Fruit fly (Drosophila melanogaster): ENCODE measurements around the gene RhoGAP92B.

The RhoGAP92B gene

DNA sequence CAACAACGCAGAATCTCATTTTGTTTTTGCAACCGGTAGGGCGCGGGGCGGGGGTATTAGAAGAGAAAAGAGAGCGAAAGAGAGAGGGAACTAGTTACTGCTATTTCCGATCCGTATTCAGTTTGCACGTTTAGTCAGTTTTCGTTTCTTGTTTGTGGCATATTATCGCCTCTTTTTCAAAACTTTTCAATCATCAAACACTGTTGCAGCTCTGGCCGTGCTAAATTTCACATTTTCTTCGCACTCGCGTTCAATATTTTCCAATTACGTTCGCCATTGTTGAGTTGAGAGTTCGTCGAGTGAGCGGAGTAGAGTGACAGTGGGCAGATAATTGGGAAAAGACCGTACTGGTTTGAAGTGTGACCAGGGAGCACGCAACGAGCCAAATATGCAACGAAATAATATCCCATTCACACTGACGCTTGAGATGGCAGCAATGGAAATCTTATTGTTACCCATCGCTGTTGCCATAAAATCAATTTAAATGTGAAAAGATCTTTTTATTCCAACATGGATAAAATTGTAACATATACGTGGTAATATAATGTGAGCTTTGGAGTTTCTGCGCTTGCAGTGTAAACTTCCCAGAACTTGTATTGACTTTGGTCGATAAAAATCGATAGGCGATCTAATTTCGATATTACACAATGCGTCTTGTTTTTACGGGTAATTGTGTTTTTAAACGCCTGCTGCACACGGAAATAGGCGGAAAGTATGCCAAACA lies 43.8 kb upstream of the RhoGAP92B start, which contains the start of the genes Ire1 and Mrm2 (continued):
- peak; percentile 85 for TF ChIP-seq sisA (GFP tag; IDR thresholded peaks at IDR 0.05)
- peak; percentile 86 for TF ChIP-seq Bteb2 (GFP tag; optimal IDR thresholded peaks at IDR 0.05)
- TF ChIP-seq CG6654 (GFP tag; optimal IDR thresholded peaks at IDR 0.05) = peak; percentile 8
- TF ChIP-seq CG11398 (GFP tag; optimal IDR thresholded peaks at IDR 0.05) = peak; percentile 69
- peak; percentile 71 for TF ChIP-seq dmrt99B (tag; optimal IDR thresholded peaks at IDR 0.05)
- peak; percentile 55 for TF ChIP-seq CrebB (tag; optimal IDR thresholded peaks at IDR 0.05)
- TF ChIP-seq HLH3B (GFP tag; IDR thresholded peaks at IDR 0.05) = peak; percentile 72
- TF ChIP-seq CG17186 (GFP tag; optimal IDR thresholded peaks at IDR 0.05) = peak; percentile 88
- TF ChIP-seq CG18011 (GFP tag; optimal IDR thresholded peaks at IDR 0.05) = peak; percentile 44
- TF ChIP-seq dm (GFP tag; optimal IDR thresholded peaks at IDR 0.05) = peak; percentile 90
- peak; percentile 73 for TF ChIP-seq Dref (GFP tag; IDR thresholded peaks at IDR 0.05)
- no peak for TF ChIP-seq sima (GFP tag; optimal IDR thresholded peaks at IDR 0.05)
- no peak for TF ChIP-seq Hey (tag; optimal IDR thresholded peaks at IDR 0.05)
- TF ChIP-seq Lim3 (GFP tag; IDR thresholded peaks at IDR 0.05) = no peak
- peak; percentile 56 for TF ChIP-seq Six4 (GFP tag; optimal IDR thresholded peaks at IDR 0.05)
- no peak for TF ChIP-seq usp (GFP tag; optimal IDR thresholded peaks at IDR 0.05)
- TF ChIP-seq bab2 (GFP tag; optimal IDR thresholded peaks at IDR 0.05) = peak; percentile 92
- no peak for TF ChIP-seq ci (GFP tag; IDR thresholded peaks at IDR 0.05)
- TF ChIP-seq dimm (GFP tag; IDR thresholded peaks at IDR 0.05) = peak; percentile 27; the same call in 1 of the 2 replicates
- 0 out of 3 replicates have a peak, but pooled peaks have one; percentile 3 for TF ChIP-seq sr (GFP tag; IDR thresholded peaks at IDR 0.05)
- peak; percentile 80; the same call in 3 of the 4 replicates for TF ChIP-seq Dll (GFP tag; IDR thresholded peaks at IDR 0.05; ENCODE audit: partially characterized antibody)
- peak; percentile 96 for TF ChIP-seq Elba2 (GFP tag; optimal IDR thresholded peaks at IDR 0.05)
- no peak for TF ChIP-seq CG7745 (tag; optimal IDR thresholded peaks at IDR 0.05)
- peak; percentile 86 for TF ChIP-seq sob (GFP tag; IDR thresholded peaks at IDR 0.05)
- no peak for TF ChIP-seq CG5180 (GFP tag; optimal IDR thresholded peaks at IDR 0.05)
- TF ChIP-seq gsb (GFP tag; IDR thresholded peaks at IDR 0.05) = peak; percentile 64; the same call in 1 of the 2 replicates
- TF ChIP-seq CG3726 (GFP tag; IDR thresholded peaks at IDR 0.05) = 0 out of 3 replicates have a peak, but pooled peaks have one; percentile 58
- TF ChIP-seq Kr (GFP tag; optimal IDR thresholded peaks at IDR 0.05) = peak; percentile 1
- peak; percentile 80 for TF ChIP-seq Mrtf (GFP tag; IDR thresholded peaks at IDR 0.05)
- peak in 2 of 3 experiments; percentile 79 to 100 for TF ChIP-seq lola (GFP tag; optimal IDR thresholded peaks at IDR 0.05)
- TF ChIP-seq CG6689 (GFP tag; IDR thresholded peaks at IDR 0.05) = peak; percentile 81
- 0 out of 2 replicates have a peak, but pooled peaks have one; percentile 29 for TF ChIP-seq CkIIα-i1 (GFP tag; IDR thresholded peaks at IDR 0.05)
- TF ChIP-seq Bgb (GFP tag; IDR thresholded peaks at IDR 0.05; ENCODE audit: partially characterized antibody) = peak; percentile 61
- peak; percentile 92 for TF ChIP-seq HLH54F (GFP tag; optimal IDR thresholded peaks at IDR 0.05)
- TF ChIP-seq kni (GFP tag; optimal IDR thresholded peaks at IDR 0.05) = peak; percentile 67
- TF ChIP-seq CG14667 (GFP tag; IDR thresholded peaks at IDR 0.05) = peak; percentile 68
- peak; percentile 90 for TF ChIP-seq pho (GFP tag; optimal IDR thresholded peaks at IDR 0.05)
- peak; percentile 39 for TF ChIP-seq Dp (GFP tag; optimal IDR thresholded peaks at IDR 0.05)
- peak; percentile 87 for TF ChIP-seq CoRest (tag; optimal IDR thresholded peaks at IDR 0.05)
- 0 out of 3 replicates have a peak, but pooled peaks have one; percentile 38 for TF ChIP-seq B-H1 (GFP tag; IDR thresholded peaks at IDR 0.05)
- peak; percentile 49 for TF ChIP-seq cato (GFP tag; optimal IDR thresholded peaks at IDR 0.05; ENCODE audit: borderline replicate concordance)
- TF ChIP-seq Taf1 (GFP tag; IDR thresholded peaks at IDR 0.05) = peak; percentile 43; the same call in 1 of the 2 replicates
- TF ChIP-seq slbo (GFP tag; IDR thresholded peaks at IDR 0.05) = peak; percentile 93
- no peak for TF ChIP-seq jigr1 (GFP tag; IDR thresholded peaks at IDR 0.05)
- peak; percentile 64; the same call in 1 of the 3 replicates for TF ChIP-seq CG11560 (tag; IDR thresholded peaks at IDR 0.05)
- TF ChIP-seq Drgx (GFP tag; IDR thresholded peaks at IDR 0.05) = peak; percentile 42; the same call in 1 of the 2 replicates
- peak; percentile 59 for TF ChIP-seq amos (GFP tag; IDR thresholded peaks at IDR 0.05; ENCODE audit: partially characterized antibody)
- peak; percentile 78 for TF ChIP-seq tin (GFP tag; optimal IDR thresholded peaks at IDR 0.05)
- TF ChIP-seq Side (GFP tag; optimal IDR thresholded peaks at IDR 0.05) = peak; percentile 82

All from whole organism, embryonic.